Worm (Caenorhabditis elegans) whole organism, L2 larva: Measurements from ENCODE around the gene gab-1.
A peak's percentile ranks its signal among the peaks of the same experiment; 100 is the strongest.

ENCODE experiments used
- F13H6.1 ChIP-seq: sonication (generic microtip); optimal IDR thresholded peaks from 2 replicates; lab custom pipeline; 2016; ENCODE audit warnings: missing genetic modification characterization, missing compliant biosample characterization
- Y55F3AM.14 ChIP-seq: fragments of 200-800 bp; sonication (Bioruptor generic); optimal IDR thresholded peaks from 2 replicates; lab custom pipeline; 2018; ENCODE audit warnings: mild to moderate bottlenecking, missing genetic modification characterization, missing compliant biosample characterization
- ZK546.5 ChIP-seq: sonication (generic microtip); optimal IDR thresholded peaks from 2 replicates; lab custom pipeline; 2017; ENCODE audit warnings: missing biosample characterization, missing genetic modification characterization
- alr-1 ChIP-seq: fragments of 150-350 bp; optimal IDR thresholded peaks from 2 replicates; lab custom pipeline; 2014; ENCODE audit warnings: missing biosample characterization, missing genetic modification characterization
- aly-2 ChIP-seq: fragments of 150-350 bp; optimal IDR thresholded peaks from 2 replicates; lab custom pipeline; 2014; ENCODE audit warnings: missing biosample characterization, missing genetic modification characterization
- ama-1 ChIP-seq: fragments of 150-350 bp; optimal IDR thresholded peaks from 2 replicates; lab custom pipeline; 2018; ENCODE audit warnings: inconsistent platforms
- blmp-1 ChIP-seq: sonication (generic microtip); optimal IDR thresholded peaks from 2 replicates; lab custom pipeline; 2017; ENCODE audit warnings: missing genetic modification characterization, mild to moderate bottlenecking, missing compliant biosample characterization, antibody characterized with exemption, moderate library complexity; ENCODE audit not compliant: insufficient read depth
- ceh-16 ChIP-seq: fragments of 150-350 bp; optimal IDR thresholded peaks from 2 replicates; lab custom pipeline; 2014; ENCODE audit warnings: missing biosample characterization, missing genetic modification characterization
- ceh-82 ChIP-seq: fragments of 150-350 bp; optimal IDR thresholded peaks from 2 replicates; lab custom pipeline; 2014; ENCODE audit warnings: missing biosample characterization, missing genetic modification characterization
- crh-2 ChIP-seq: sonication (generic microtip); optimal IDR thresholded peaks from 2 replicates; lab custom pipeline; 2017; ENCODE audit warnings: missing biosample characterization, missing genetic modification characterization
- dmd-4 ChIP-seq: sonication (generic microtip); optimal IDR thresholded peaks from 2 replicates; lab custom pipeline; 2017; ENCODE audit warnings: missing biosample characterization, missing genetic modification characterization
- egl-27 ChIP-seq: sonication (generic microtip); optimal IDR thresholded peaks from 3 replicates; lab custom pipeline; 2017; ENCODE audit warnings: missing biosample characterization, missing genetic modification reagents, missing genetic modification characterization
- fos-1 ChIP-seq: fragments of 150-350 bp; optimal IDR thresholded peaks from 2 replicates; lab custom pipeline; 2014; ENCODE audit warnings: missing biosample characterization, missing genetic modification characterization
- gmeb-1 ChIP-seq: fragments of 150-350 bp; optimal IDR thresholded peaks from 2 replicates; lab custom pipeline; 2014; ENCODE audit warnings: missing biosample characterization, missing genetic modification characterization
- lin-11 ChIP-seq: fragments of 150-350 bp; sonication (generic microtip); optimal IDR thresholded peaks from 2 replicates; lab custom pipeline; 2014; ENCODE audit warnings: missing biosample characterization, missing genetic modification characterization, inconsistent platforms, mixed read lengths
- lin-13 ChIP-seq: fragments of 150-350 bp; optimal IDR thresholded peaks from 2 replicates; lab custom pipeline; 2014; ENCODE audit warnings: missing biosample characterization, missing genetic modification reagents, missing genetic modification characterization
- lin-39 ChIP-seq: fragments of 150-350 bp; optimal IDR thresholded peaks from 2 replicates; lab custom pipeline; 2014; ENCODE audit warnings: missing biosample characterization, missing genetic modification reagents, missing genetic modification characterization
- lsy-2 ChIP-seq, 2 experiments: fragments of 150-350 bp in 1 of 2; sonication (generic microtip) in 1 of 2; optimal IDR thresholded peaks; 2 replicates each; lab custom pipeline; 2014 to 2017; ENCODE audit warnings: missing biosample characterization in 2 of 2, missing genetic modification characterization in 2 of 2
- mab-5 ChIP-seq: fragments of 150-350 bp; optimal IDR thresholded peaks from 2 replicates; lab custom pipeline; 2014; ENCODE audit warnings: missing biosample characterization, missing genetic modification characterization
- mbf-1 ChIP-seq: sonication (generic microtip); optimal IDR thresholded peaks from 2 replicates; lab custom pipeline; 2017; ENCODE audit warnings: missing biosample characterization, missing genetic modification characterization
- mdl-1 ChIP-seq, 2 experiments: fragments of 150-350 bp in 1 of 2; sonication (generic microtip) in 1 of 2; optimal IDR thresholded peaks; 2 replicates each; lab custom pipeline; 2017; ENCODE audit warnings: missing biosample characterization in 2 of 2, missing genetic modification characterization in 2 of 2
- nhr-10 ChIP-seq: sonication (generic microtip); optimal IDR thresholded peaks from 2 replicates; lab custom pipeline; 2017; ENCODE audit warnings: missing biosample characterization, missing genetic modification characterization
- nhr-129 ChIP-seq: fragments of 150-350 bp; optimal IDR thresholded peaks from 2 replicates; lab custom pipeline; 2014; ENCODE audit warnings: missing biosample characterization, missing genetic modification characterization
- nhr-21 ChIP-seq: fragments of 150-350 bp; optimal IDR thresholded peaks from 2 replicates; lab custom pipeline; 2014; ENCODE audit warnings: missing biosample characterization, missing genetic modification characterization
- nhr-23 ChIP-seq: fragments of 150-350 bp; optimal IDR thresholded peaks from 2 replicates; lab custom pipeline; 2014; ENCODE audit warnings: missing biosample characterization, missing genetic modification reagents, missing genetic modification characterization
- nhr-237 ChIP-seq: fragments of 150-350 bp; optimal IDR thresholded peaks from 2 replicates; lab custom pipeline; 2014; ENCODE audit warnings: missing biosample characterization, missing genetic modification characterization
- nhr-25 ChIP-seq: fragments of 150-350 bp; sonication (generic microtip); optimal IDR thresholded peaks from 3 replicates; lab custom pipeline; 2014; ENCODE audit warnings: missing biosample characterization, missing genetic modification characterization
- nhr-6 ChIP-seq: fragments of 150-350 bp; optimal IDR thresholded peaks from 2 replicates; lab custom pipeline; 2014; ENCODE audit warnings: missing biosample characterization, missing genetic modification characterization
- peb-1 ChIP-seq: fragments of 150-350 bp; optimal IDR thresholded peaks from 2 replicates; lab custom pipeline; 2014; ENCODE audit warnings: missing biosample characterization, missing genetic modification characterization
- sem-4 ChIP-seq: fragments of 150-350 bp; optimal IDR thresholded peaks from 2 replicates; lab custom pipeline; 2014; ENCODE audit warnings: missing biosample characterization, missing genetic modification reagents, missing genetic modification characterization
- skn-1 ChIP-seq: sonication (generic microtip); optimal IDR thresholded peaks from 2 replicates; lab custom pipeline; 2017; ENCODE audit warnings: missing biosample characterization, missing genetic modification characterization
- sma-3 ChIP-seq: sonication (generic microtip); optimal IDR thresholded peaks from 2 replicates; lab custom pipeline; 2016; ENCODE audit warnings: missing genetic modification reagents, missing genetic modification characterization, missing compliant biosample characterization
- snpc-4 ChIP-seq: fragments of 150-350 bp; optimal IDR thresholded peaks from 2 replicates; lab custom pipeline; 2014; ENCODE audit warnings: missing biosample characterization, missing genetic modification characterization
- unc-55 ChIP-seq: fragments of 150-350 bp; sonication (generic microtip); optimal IDR thresholded peaks from 3 replicates; lab custom pipeline; 2014; ENCODE audit warnings: missing biosample characterization, missing genetic modification reagents, missing genetic modification characterization
- ztf-1 ChIP-seq: fragments of 200-800 bp; sonication (Bioruptor generic); conservative IDR thresholded peaks from 2 replicates; pipeline ENCODE4 v1.3.6; 2022; ENCODE audit warnings: missing genetic modification characterization, missing compliant biosample characterization
- ztf-11 ChIP-seq: sonication (generic microtip); optimal IDR thresholded peaks from 2 replicates; lab custom pipeline; 2017; ENCODE audit warnings: missing biosample characterization, missing genetic modification characterization

The gab-1 gene

ce11 chrIII:12779676-12780337, at the start of gene gab-1:
gab-1 (minus strand) TSS chrIII:12779726.
- TF ChIP-seq aly-2, result no peak
- TF ChIP-seq blmp-1 (tag; lab: Kevin White, UChicago), result no peak
- no peak for TF ChIP-seq nhr-237 (tag; lab: Kevin White, UChicago)

ce11 chrIII:12829068-12829467, 49.5 kb upstream of the gab-1 start, which contains the start of gene Y37D8A.3:
Y37D8A.3 (plus strand) TSS chrIII:12829368.
- no peak for TF ChIP-seq alr-1 (tag; lab: Kevin White, UChicago)
- no peak for TF ChIP-seq F13H6.1 (tag; lab: Kevin White, UChicago)
- no peak for TF ChIP-seq lin-13
- TF ChIP-seq sem-4 (tag; lab: Kevin White, UChicago), result no peak
- TF ChIP-seq mab-5 (tag; lab: Kevin White, UChicago), result no peak
- TF ChIP-seq ceh-16 (tag; lab: Kevin White, UChicago), result no peak
- TF ChIP-seq lin-11 (tag; lab: Kevin White, UChicago), result no peak
- no peak for TF ChIP-seq ceh-82 (tag; lab: Kevin White, UChicago)
- TF ChIP-seq skn-1 (tag; lab: Kevin White, UChicago), result no peak
- TF ChIP-seq lsy-2 (tag; optimal IDR thresholded peaks at IDR 0.05; lab: Kevin White, UChicago), result no peak
- no peak for TF ChIP-seq fos-1 (tag; lab: Kevin White, UChicago)
- TF ChIP-seq nhr-237 (tag; lab: Kevin White, UChicago), result no peak
- no peak for TF ChIP-seq nhr-10 (tag; lab: Kevin White, UChicago)

- no peak for TF ChIP-seq dmd-4 (tag; lab: Kevin White, UChicago)
- TF ChIP-seq alr-1 (tag; lab: Kevin White, UChicago), result no peak
- no peak for TF ChIP-seq nhr-129 (tag; lab: Kevin White, UChicago)
- TF ChIP-seq lsy-2 (tag; optimal IDR thresholded peaks at IDR 0.05; lab: Kevin White, UChicago), result no peak
- no peak for TF ChIP-seq nhr-6 (tag; lab: Kevin White, UChicago)
- no peak for TF ChIP-seq ztf-11 (tag; lab: Kevin White, UChicago)
Measured at ce11 chrIII:12822608-12823261, 43.2 kb upstream of the gab-1 start.

- TF ChIP-seq ZK546.5 (tag; lab: Kevin White, UChicago) (no peak), lin-13 (peak; percentile 3), lin-39 (no peak), lsy-2 (tag; optimal IDR thresholded peaks at IDR 0.05; lab: Kevin White, UChicago) (peak in 1 of 2 experiments; percentile 47), snpc-4 (tag; lab: Kevin White, UChicago) (no peak), mdl-1 (tag; optimal IDR thresholded peaks at IDR 0.05; lab: Kevin White, UChicago) (no peak), unc-55 (peak; percentile 46)
Measured at ce11 chrIII:12821331-12821730, 41.8 kb upstream of the gab-1 start.

ce11 chrIII:12819909-12820308, 40.4 kb upstream of the gab-1 start, which contains the start of the genes Y37D8A.2 and Y37D8A.25:
Y37D8A.2 (plus strand) TSS chrIII:12820193.
Y37D8A.25 (minus strand) TSS chrIII:12820253.
- peak; percentile 1 for TF ChIP-seq nhr-129 (tag; lab: Kevin White, UChicago)
- TF ChIP-seq mbf-1 (tag; lab: Kevin White, UChicago), result no peak

- no peak for TF ChIP-seq egl-27
- no peak for TF ChIP-seq Y55F3AM.14
- TF ChIP-seq dmd-4 (tag; lab: Kevin White, UChicago), result no peak
Measured at ce11 chrIII:12819148-12819547, 39.6 kb upstream of the gab-1 start.

- TF ChIP-seq peb-1 (tag; lab: Kevin White, UChicago), result no peak
- TF ChIP-seq nhr-23 (tag; lab: Kevin White, UChicago), result no peak
- no peak for TF ChIP-seq alr-1 (tag; lab: Kevin White, UChicago)
- no peak for TF ChIP-seq sma-3 (GFP tag; lab: Kevin White, UChicago)
- peak; percentile 11 for TF ChIP-seq ama-1 (lab: Kevin White, UChicago)
- TF ChIP-seq ZK546.5 (tag; lab: Kevin White, UChicago), result no peak
- TF ChIP-seq fos-1 (tag; lab: Kevin White, UChicago), result no peak
- TF ChIP-seq lsy-2 (tag; optimal IDR thresholded peaks at IDR 0.05; lab: Kevin White, UChicago), result peak; percentile 19 to 44
- TF ChIP-seq F13H6.1 (tag; lab: Kevin White, UChicago), result no peak
- no peak for TF ChIP-seq nhr-21 (tag; lab: Kevin White, UChicago)
- TF ChIP-seq ceh-16 (tag; lab: Kevin White, UChicago), result no peak
- no peak for TF ChIP-seq blmp-1 (tag; lab: Kevin White, UChicago)
- peak; percentile 4 for TF ChIP-seq sem-4 (tag; lab: Kevin White, UChicago)
- no peak for TF ChIP-seq crh-2
- TF ChIP-seq ztf-1, result no peak
- no peak for TF ChIP-seq egl-27
- no peak for TF ChIP-seq skn-1 (tag; lab: Kevin White, UChicago)
- TF ChIP-seq nhr-237 (tag; lab: Kevin White, UChicago), result no peak
- no peak for TF ChIP-seq nhr-25 (tag; lab: Kevin White, UChicago)
- peak; percentile 31 for TF ChIP-seq gmeb-1
Measured at ce11 chrIII:12818050-12818738, 38.7 kb upstream of the gab-1 start, which contains the start of gene arx-5. arx-5 (minus strand) TSS chrIII:12818100.
